Fruit fly (Drosophila melanogaster) whole organism, wandering third instar larva: ENCODE measurements around the gene sad.

Source experiments
- CG32264 ChIP-seq: fragments of 200-800 bp; sonication (Bioruptor generic); optimal IDR thresholded peaks from 2 replicates; lab custom pipeline; 2016; ENCODE audit warnings: missing biosample characterization, missing genetic modification characterization
- CG9705 ChIP-seq: fragments of 200-800 bp; sonication (Bioruptor generic); optimal IDR thresholded peaks from 2 replicates; lab custom pipeline; 2018; ENCODE audit warnings: missing biosample characterization, mild to moderate bottlenecking, missing genetic modification characterization
- CrebA ChIP-seq: fragments of 200-800 bp; sonication (Bioruptor generic); optimal IDR thresholded peaks from 2 replicates; lab custom pipeline; 2016; ENCODE audit warnings: missing biosample characterization, mild to moderate bottlenecking, missing genetic modification characterization, borderline replicate concordance
- GATAd ChIP-seq: sonication (Bioruptor generic); optimal IDR thresholded peaks from 2 replicates; lab custom pipeline; 2016; ENCODE audit warnings: missing biosample characterization, missing genetic modification characterization
- HLH106 ChIP-seq: fragments of 200-800 bp; optimal IDR thresholded peaks from 3 replicates; lab custom pipeline; 2019; ENCODE audit warnings: missing biosample characterization, mild to moderate bottlenecking, missing genetic modification characterization, moderate library complexity
- Hnf4 ChIP-seq: fragments of 200-800 bp; sonication (Bioruptor generic); optimal IDR thresholded peaks from 2 replicates; lab custom pipeline; 2016; ENCODE audit warnings: missing biosample characterization, mild to moderate bottlenecking, missing genetic modification characterization
- Hr78 ChIP-seq: fragments of >200 bp; optimal IDR thresholded peaks from 2 replicates; lab custom pipeline; 2017; ENCODE audit warnings: missing biosample characterization, missing genetic modification characterization
- Hr83 ChIP-seq: fragments of 200-300 bp; sonication (Bioruptor generic); optimal IDR thresholded peaks from 2 replicates; lab custom pipeline; 2016; ENCODE audit warnings: missing biosample characterization, mild to moderate bottlenecking, missing genetic modification characterization, moderate library complexity; ENCODE audit not compliant: poor library complexity, severe bottlenecking
- Jra ChIP-seq: sonication (Bioruptor generic); optimal IDR thresholded peaks from 2 replicates; lab custom pipeline; 2016; ENCODE audit warnings: missing biosample characterization, missing genetic modification characterization
- OdsH ChIP-seq: fragments of 200-800 bp; sonication (Bioruptor generic); optimal IDR thresholded peaks from 2 replicates; lab custom pipeline; 2016; ENCODE audit warnings: missing biosample characterization, mild to moderate bottlenecking, missing genetic modification characterization
- Sp1 ChIP-seq: fragments of 200-800 bp; sonication (Bioruptor generic); optimal IDR thresholded peaks from 3 replicates; lab custom pipeline; 2019; ENCODE audit warnings: missing biosample characterization, mild to moderate bottlenecking, missing genetic modification characterization, moderate library complexity
- Vsx2 ChIP-seq: fragments of 200-300, 225-300 bp; sonication (Bioruptor generic); optimal IDR thresholded peaks from 2 replicates; lab custom pipeline; 2018; ENCODE audit warnings: missing biosample characterization, missing genetic modification characterization; ENCODE audit not compliant: partially characterized antibody
- dl ChIP-seq, 2 experiments: fragments of 175-275, 200-275 bp in 1 of 2; fragments of 200-275 bp in 1 of 2; sonication (Bioruptor generic); optimal IDR thresholded peaks; lab custom pipeline; 2018; ENCODE audit warnings: mild to moderate bottlenecking in 2 of 2, missing biosample characterization in 2 of 2, missing genetic modification characterization in 2 of 2, moderate library complexity in 2 of 2; ENCODE audit not compliant: partially characterized antibody in 2 of 2, insufficient read depth in 1 of 2
- ey ChIP-seq: fragments of 200-800 bp; sonication (Bioruptor generic); optimal IDR thresholded peaks from 2 replicates; lab custom pipeline; 2016; ENCODE audit warnings: missing biosample characterization, missing genetic modification characterization
- foxo ChIP-seq, 2 experiments: fragments of 200-800 bp; sonication (Bioruptor generic); optimal IDR thresholded peaks; 2 replicates in 1 of 2; 3 replicates in 1 of 2; lab custom pipeline; 2016 to 2017; ENCODE audit warnings: missing biosample characterization in 2 of 2, missing genetic modification characterization in 2 of 2
- fru ChIP-seq: fragments of 200-800 bp; sonication (Bioruptor generic); optimal IDR thresholded peaks from 3 replicates; lab custom pipeline; 2016; ENCODE audit warnings: missing biosample characterization, mild to moderate bottlenecking, missing genetic modification characterization
- h ChIP-seq: fragments of 200-800 bp; sonication (Bioruptor generic); optimal IDR thresholded peaks from 3 replicates; lab custom pipeline; 2016; ENCODE audit warnings: missing biosample characterization, mild to moderate bottlenecking, missing genetic modification characterization
- jim ChIP-seq: fragments of 175-275, 200-325 bp; sonication (Bioruptor generic); optimal IDR thresholded peaks from 2 replicates; lab custom pipeline; 2016; ENCODE audit warnings: missing biosample characterization, mild to moderate bottlenecking, missing genetic modification characterization
- psq ChIP-seq: fragments of 200-800 bp; sonication (Bioruptor generic); optimal IDR thresholded peaks from 3 replicates; lab custom pipeline; 2017; ENCODE audit warnings: missing biosample characterization, mild to moderate bottlenecking, missing genetic modification characterization, moderate library complexity
- rgr ChIP-seq: fragments of 200-800 bp; sonication (Bioruptor generic); optimal IDR thresholded peaks from 3 replicates; lab custom pipeline; 2016; ENCODE audit warnings: missing biosample characterization, mild to moderate bottlenecking, missing genetic modification characterization
- usp ChIP-seq: fragments of >200 bp; optimal IDR thresholded peaks from 2 replicates; lab custom pipeline; 2017; ENCODE audit warnings: missing biosample characterization, missing genetic modification characterization
- woc ChIP-seq: sonication (Bioruptor generic); optimal IDR thresholded peaks from 2 replicates; lab custom pipeline; 2016; ENCODE audit warnings: missing biosample characterization, mild to moderate bottlenecking, missing genetic modification characterization

The sad gene

dm6 chr3R:11902893-11903292, 25.9 kb downstream of the sad start:
- peak; percentile 26 for TF ChIP-seq psq (GFP tag; lab: Kevin White, UChicago)
- peak; percentile 59 for TF ChIP-seq fru
- no peak for TF ChIP-seq Hr78 (GFP tag; lab: Kevin White, UChicago)
- TF ChIP-seq OdsH (GFP tag; lab: Kevin White, UChicago) = peak; percentile 46
- TF ChIP-seq dl (GFP tag; optimal IDR thresholded peaks at IDR 0.05; lab: Kevin White, UChicago; ENCODE audit: insufficient read depth in 1 of 2, partially characterized antibody in 2 of 2) = no peak
- peak; percentile 49 for TF ChIP-seq h (GFP tag; lab: Kevin White, UChicago)
- peak; percentile 29 for TF ChIP-seq woc
- peak; percentile 51 for TF ChIP-seq ey (GFP tag; lab: Kevin White, UChicago)
- peak; percentile 19 for TF ChIP-seq HLH106
- peak; percentile 28 for TF ChIP-seq Hnf4
- TF ChIP-seq jim (GFP tag; lab: Kevin White, UChicago) = no peak
- TF ChIP-seq, all 38 proteins: peak for 8

- TF ChIP-seq jim (GFP tag; lab: Kevin White, UChicago) (no peak), Jra (no peak), Vsx2 (no peak), CG9705 (no peak), psq (GFP tag; lab: Kevin White, UChicago) (peak; percentile 39), Hr83 (GFP tag; lab: Kevin White, UChicago) (no peak), GATAd (GFP tag; lab: Kevin White, UChicago) (no peak), usp (no peak), h (GFP tag; lab: Kevin White, UChicago) (peak; percentile 59), rgr (GFP tag; lab: Kevin White, UChicago) (peak; percentile 59), CG32264 (GFP tag; lab: Kevin White, UChicago) (peak; percentile 18), foxo (GFP tag; optimal IDR thresholded peaks at IDR 0.05; lab: Kevin White, UChicago) (peak in 1 of 2 experiments; percentile 67), ey (GFP tag; lab: Kevin White, UChicago) (peak; percentile 58), CrebA (no peak), HLH106 (peak; percentile 44), Sp1 (GFP tag; lab: Kevin White, UChicago) (peak; percentile 39), Hnf4 (peak; percentile 37), woc (peak; percentile 24), fru (peak; percentile 66), OdsH (GFP tag; lab: Kevin White, UChicago) (peak; percentile 24)
Measured at dm6 chr3R:11920605-11921004, 43.6 kb downstream of the sad start.
